Worm (Caenorhabditis elegans): Measurements from ENCODE around the gene fbxb-2.

DNA sequence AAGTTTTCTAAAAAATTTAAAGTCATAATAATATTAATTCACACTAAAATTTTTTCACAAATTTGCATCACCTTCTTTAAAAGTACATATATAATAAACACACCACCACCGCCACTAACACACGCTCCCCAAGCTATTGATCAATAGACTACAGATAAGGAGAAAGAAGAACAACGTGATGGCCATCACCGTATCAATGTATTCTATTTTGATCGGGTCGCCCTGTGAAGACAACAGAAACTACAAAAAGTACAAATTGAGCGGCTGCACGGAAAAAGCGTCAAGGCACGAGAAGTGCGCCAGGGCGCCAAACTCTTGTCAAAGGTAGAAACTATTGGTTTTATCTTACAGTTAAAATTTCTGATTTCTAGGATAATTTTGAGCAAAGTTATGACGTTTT is 24.8 kb downstream of the fbxb-2 start:
- TF ChIP-seq flt-1 (GFP tag; IDR thresholded peaks at IDR 0.05) (no peak), cog-1 (tag; optimal IDR thresholded peaks at IDR 0.05) (no peak), T22C8.4 (GFP tag; IDR thresholded peaks at IDR 0.05) (no peak), ztf-23 (GFP tag; IDR thresholded peaks at IDR 0.05) (no peak), tab-1 (GFP tag; IDR thresholded peaks at IDR 0.05) (no peak), ztf-29 (GFP tag; IDR thresholded peaks at IDR 0.05) (no peak), klf-2 (GFP tag; conservative IDR thresholded peaks at IDR 0.05) (no peak)

All from whole organism, midembryonic.